Fruit fly (Drosophila melanogaster): Measurements from ENCODE around the gene CG33181.
A peak's percentile ranks its signal among the peaks of the same experiment; 100 is the strongest.

Gene CG33181

dm6 chrX:8489048-8489447, at the start of gene CG33181:
Gene CG33181, plus strand, starts transcription at chrX:8489348.
- TF ChIP-seq Pif1A (GFP tag; optimal IDR thresholded peaks at IDR 0.05): no peak
- TF ChIP-seq gl (tag; optimal IDR thresholded peaks at IDR 0.05): no peak
- no peak for TF ChIP-seq EcR (GFP tag; optimal IDR thresholded peaks at IDR 0.05)
- TF ChIP-seq CG4496 (GFP tag; IDR thresholded peaks at IDR 0.05): no peak
- TF ChIP-seq CG34367 (tag; optimal IDR thresholded peaks at IDR 0.05): no peak
- no peak for TF ChIP-seq CG9948 (tag; optimal IDR thresholded peaks at IDR 0.05)
- TF ChIP-seq CG12605 (GFP tag; IDR thresholded peaks at IDR 0.05): no peak
- TF ChIP-seq fd96Ca (GFP tag; IDR thresholded peaks at IDR 0.05): no peak

dm6 chrX:8442161-8442560, 47.0 kb upstream of the CG33181 start, which contains the start of gene CG12123:
Gene CG12123, minus strand, starts transcription at chrX:8442348.
- TF ChIP-seq CG32121 (GFP tag; IDR thresholded peaks at IDR 0.05) (no peak), CG17806 (tag; optimal IDR thresholded peaks at IDR 0.05) (no peak), D1 (tag; optimal IDR thresholded peaks at IDR 0.05) (no peak), CG8301 (tag; optimal IDR thresholded peaks at IDR 0.05) (no peak), CG10348 (GFP tag; IDR thresholded peaks at IDR 0.05) (no peak), CG9948 (tag; optimal IDR thresholded peaks at IDR 0.05) (no peak), CG34367 (tag; optimal IDR thresholded peaks at IDR 0.05) (no peak), Pif1B (GFP tag; optimal IDR thresholded peaks at IDR 0.05) (no peak), Ets98B (GFP tag; IDR thresholded peaks at IDR 0.05) (no peak), CG8159 (tag; optimal IDR thresholded peaks at IDR 0.05) (no peak), rn (GFP tag; IDR thresholded peaks at IDR 0.05) (no peak), CG14655 (GFP tag; optimal IDR thresholded peaks at IDR 0.05) (no peak), Pif1A (GFP tag; optimal IDR thresholded peaks at IDR 0.05) (no peak), CG13204 (GFP tag; optimal IDR thresholded peaks at IDR 0.05) (no peak), fd96Ca (GFP tag; IDR thresholded peaks at IDR 0.05) (no peak)

dm6 chrX:8442912-8443311, 46.2 kb upstream of the CG33181 start:
- TF ChIP-seq CG10348 (GFP tag; IDR thresholded peaks at IDR 0.05): no peak

- TF ChIP-seq fd96Ca (GFP tag; IDR thresholded peaks at IDR 0.05) (no peak), Snoo (tag; optimal IDR thresholded peaks at IDR 0.05) (no peak), Ets98B (GFP tag; IDR thresholded peaks at IDR 0.05) (no peak), D1 (tag; optimal IDR thresholded peaks at IDR 0.05) (no peak), CG8159 (tag; optimal IDR thresholded peaks at IDR 0.05) (no peak), CG32121 (GFP tag; IDR thresholded peaks at IDR 0.05) (no peak), Pif1B (GFP tag; optimal IDR thresholded peaks at IDR 0.05) (no peak), CG15710 (tag; optimal IDR thresholded peaks at IDR 0.05) (no peak), CG8301 (tag; optimal IDR thresholded peaks at IDR 0.05) (no peak), CG13204 (GFP tag; optimal IDR thresholded peaks at IDR 0.05) (no peak), CG14655 (GFP tag; optimal IDR thresholded peaks at IDR 0.05) (no peak), CG34367 (tag; optimal IDR thresholded peaks at IDR 0.05) (no peak), EcR (GFP tag; optimal IDR thresholded peaks at IDR 0.05) (no peak), CG9948 (tag; optimal IDR thresholded peaks at IDR 0.05) (no peak), Pif1A (GFP tag; optimal IDR thresholded peaks at IDR 0.05) (no peak)
These were observed 44.9 kb upstream of the CG33181 start for dm6 chrX:8444279-8444678.

dm6 chrX:8444883-8445572, 44.1 kb upstream of the CG33181 start:
- TF ChIP-seq CG8159 (tag; optimal IDR thresholded peaks at IDR 0.05) (peak; percentile 33), D1 (tag; optimal IDR thresholded peaks at IDR 0.05) (no peak)

- TF ChIP-seq CG8301 (tag; optimal IDR thresholded peaks at IDR 0.05) (no peak), CG34367 (tag; optimal IDR thresholded peaks at IDR 0.05) (no peak), CG8159 (tag; optimal IDR thresholded peaks at IDR 0.05) (no peak)
These were observed 42.0 kb upstream of the CG33181 start for dm6 chrX:8447166-8447565.

dm6 chrX:8448171-8448570, 41.0 kb upstream of the CG33181 start:
- TF ChIP-seq CG10348 (GFP tag; IDR thresholded peaks at IDR 0.05): no peak
- TF ChIP-seq CG15710 (tag; optimal IDR thresholded peaks at IDR 0.05): no peak
- TF ChIP-seq CG9948 (tag; optimal IDR thresholded peaks at IDR 0.05): no peak
- TF ChIP-seq gl (tag; optimal IDR thresholded peaks at IDR 0.05): no peak
- no peak for TF ChIP-seq Pif1A (GFP tag; optimal IDR thresholded peaks at IDR 0.05)
- no peak for TF ChIP-seq CG8159 (tag; optimal IDR thresholded peaks at IDR 0.05)
- no peak for TF ChIP-seq D1 (tag; optimal IDR thresholded peaks at IDR 0.05)
- TF ChIP-seq CG32121 (GFP tag; IDR thresholded peaks at IDR 0.05): no peak
- no peak for TF ChIP-seq CG14655 (GFP tag; optimal IDR thresholded peaks at IDR 0.05)
- TF ChIP-seq CG13204 (GFP tag; optimal IDR thresholded peaks at IDR 0.05): no peak
- no peak for TF ChIP-seq EcR (GFP tag; optimal IDR thresholded peaks at IDR 0.05)
- no peak for TF ChIP-seq CG8301 (tag; optimal IDR thresholded peaks at IDR 0.05)
- no peak for TF ChIP-seq CG4496 (GFP tag; IDR thresholded peaks at IDR 0.05)
- TF ChIP-seq fd96Ca (GFP tag; IDR thresholded peaks at IDR 0.05): no peak
- no peak for TF ChIP-seq rn (GFP tag; IDR thresholded peaks at IDR 0.05)
- no peak for TF ChIP-seq CG34367 (tag; optimal IDR thresholded peaks at IDR 0.05)
- no peak for TF ChIP-seq CG17806 (tag; optimal IDR thresholded peaks at IDR 0.05)
